Worm (Caenorhabditis elegans) whole organism, L2 larva: ENCODE data around the gene set-8.

Source experiments
- C34F6.9 ChIP-seq: fragments of 150-350 bp; optimal IDR thresholded peaks from 2 replicates; lab custom pipeline; 2014; ENCODE audit warnings: missing biosample characterization, missing genetic modification characterization
- F13H6.1 ChIP-seq: sonication (generic microtip); optimal IDR thresholded peaks from 2 replicates; lab custom pipeline; 2016; ENCODE audit warnings: missing genetic modification characterization, missing compliant biosample characterization
- R02D3.7 ChIP-seq: fragments of 150-350 bp; optimal IDR thresholded peaks from 2 replicates; lab custom pipeline; 2014; ENCODE audit warnings: missing biosample characterization, missing genetic modification characterization
- Y55F3AM.14 ChIP-seq: fragments of 200-800 bp; sonication (Bioruptor generic); optimal IDR thresholded peaks from 2 replicates; lab custom pipeline; 2018; ENCODE audit warnings: mild to moderate bottlenecking, missing genetic modification characterization, missing compliant biosample characterization
- ZK546.5 ChIP-seq: sonication (generic microtip); optimal IDR thresholded peaks from 2 replicates; lab custom pipeline; 2017; ENCODE audit warnings: missing biosample characterization, missing genetic modification characterization
- alr-1 ChIP-seq: fragments of 150-350 bp; optimal IDR thresholded peaks from 2 replicates; lab custom pipeline; 2014; ENCODE audit warnings: missing biosample characterization, missing genetic modification characterization
- aly-2 ChIP-seq: fragments of 150-350 bp; optimal IDR thresholded peaks from 2 replicates; lab custom pipeline; 2014; ENCODE audit warnings: missing biosample characterization, missing genetic modification characterization
- ama-1 ChIP-seq: fragments of 150-350 bp; optimal IDR thresholded peaks from 2 replicates; lab custom pipeline; 2018; ENCODE audit warnings: inconsistent platforms
- blmp-1 ChIP-seq: sonication (generic microtip); optimal IDR thresholded peaks from 2 replicates; lab custom pipeline; 2017; ENCODE audit warnings: missing genetic modification characterization, mild to moderate bottlenecking, missing compliant biosample characterization, antibody characterized with exemption, moderate library complexity; ENCODE audit not compliant: insufficient read depth
- ceh-16 ChIP-seq: fragments of 150-350 bp; optimal IDR thresholded peaks from 2 replicates; lab custom pipeline; 2014; ENCODE audit warnings: missing biosample characterization, missing genetic modification characterization
- ceh-82 ChIP-seq: fragments of 150-350 bp; optimal IDR thresholded peaks from 2 replicates; lab custom pipeline; 2014; ENCODE audit warnings: missing biosample characterization, missing genetic modification characterization
- crh-2 ChIP-seq: sonication (generic microtip); optimal IDR thresholded peaks from 2 replicates; lab custom pipeline; 2017; ENCODE audit warnings: missing biosample characterization, missing genetic modification characterization
- dmd-4 ChIP-seq: sonication (generic microtip); optimal IDR thresholded peaks from 2 replicates; lab custom pipeline; 2017; ENCODE audit warnings: missing biosample characterization, missing genetic modification characterization
- egl-27 ChIP-seq: sonication (generic microtip); optimal IDR thresholded peaks from 3 replicates; lab custom pipeline; 2017; ENCODE audit warnings: missing biosample characterization, missing genetic modification reagents, missing genetic modification characterization
- elt-1 ChIP-seq: fragments of 150-350 bp; optimal IDR thresholded peaks from 2 replicates; lab custom pipeline; 2014; ENCODE audit warnings: missing biosample characterization, missing genetic modification characterization
- elt-3 ChIP-seq: sonication (generic microtip); optimal IDR thresholded peaks from 2 replicates; lab custom pipeline; 2017; ENCODE audit warnings: missing biosample characterization, missing genetic modification characterization
- fos-1 ChIP-seq: fragments of 150-350 bp; optimal IDR thresholded peaks from 2 replicates; lab custom pipeline; 2014; ENCODE audit warnings: missing biosample characterization, missing genetic modification characterization
- gmeb-1 ChIP-seq: fragments of 150-350 bp; optimal IDR thresholded peaks from 2 replicates; lab custom pipeline; 2014; ENCODE audit warnings: missing biosample characterization, missing genetic modification characterization
- lin-11 ChIP-seq: fragments of 150-350 bp; sonication (generic microtip); optimal IDR thresholded peaks from 2 replicates; lab custom pipeline; 2014; ENCODE audit warnings: missing biosample characterization, missing genetic modification characterization, inconsistent platforms, mixed read lengths
- lin-13 ChIP-seq: fragments of 150-350 bp; optimal IDR thresholded peaks from 2 replicates; lab custom pipeline; 2014; ENCODE audit warnings: missing biosample characterization, missing genetic modification reagents, missing genetic modification characterization
- lin-39 ChIP-seq: fragments of 150-350 bp; optimal IDR thresholded peaks from 2 replicates; lab custom pipeline; 2014; ENCODE audit warnings: missing biosample characterization, missing genetic modification reagents, missing genetic modification characterization
- lsy-2 ChIP-seq, 2 experiments: fragments of 150-350 bp in 1 of 2; sonication (generic microtip) in 1 of 2; optimal IDR thresholded peaks; 2 replicates each; lab custom pipeline; 2014 to 2017; ENCODE audit warnings: missing biosample characterization in 2 of 2, missing genetic modification characterization in 2 of 2
- mab-5 ChIP-seq: fragments of 150-350 bp; optimal IDR thresholded peaks from 2 replicates; lab custom pipeline; 2014; ENCODE audit warnings: missing biosample characterization, missing genetic modification characterization
- mbf-1 ChIP-seq: sonication (generic microtip); optimal IDR thresholded peaks from 2 replicates; lab custom pipeline; 2017; ENCODE audit warnings: missing biosample characterization, missing genetic modification characterization
- mdl-1 ChIP-seq, 2 experiments: fragments of 150-350 bp in 1 of 2; sonication (generic microtip) in 1 of 2; optimal IDR thresholded peaks; 2 replicates each; lab custom pipeline; 2017; ENCODE audit warnings: missing biosample characterization in 2 of 2, missing genetic modification characterization in 2 of 2
- nhr-10 ChIP-seq: sonication (generic microtip); optimal IDR thresholded peaks from 2 replicates; lab custom pipeline; 2017; ENCODE audit warnings: missing biosample characterization, missing genetic modification characterization
- nhr-11 ChIP-seq: fragments of 150-350 bp; optimal IDR thresholded peaks from 2 replicates; lab custom pipeline; 2014; ENCODE audit warnings: missing biosample characterization, missing genetic modification characterization
- nhr-12 ChIP-seq: fragments of 150-350 bp; optimal IDR thresholded peaks from 2 replicates; lab custom pipeline; 2014; ENCODE audit warnings: missing biosample characterization, missing genetic modification characterization
- nhr-129 ChIP-seq: fragments of 150-350 bp; optimal IDR thresholded peaks from 2 replicates; lab custom pipeline; 2014; ENCODE audit warnings: missing biosample characterization, missing genetic modification characterization
- nhr-21 ChIP-seq: fragments of 150-350 bp; optimal IDR thresholded peaks from 2 replicates; lab custom pipeline; 2014; ENCODE audit warnings: missing biosample characterization, missing genetic modification characterization
- nhr-23 ChIP-seq: fragments of 150-350 bp; optimal IDR thresholded peaks from 2 replicates; lab custom pipeline; 2014; ENCODE audit warnings: missing biosample characterization, missing genetic modification reagents, missing genetic modification characterization
- nhr-237 ChIP-seq: fragments of 150-350 bp; optimal IDR thresholded peaks from 2 replicates; lab custom pipeline; 2014; ENCODE audit warnings: missing biosample characterization, missing genetic modification characterization
- nhr-25 ChIP-seq: fragments of 150-350 bp; sonication (generic microtip); optimal IDR thresholded peaks from 3 replicates; lab custom pipeline; 2014; ENCODE audit warnings: missing biosample characterization, missing genetic modification characterization
- nhr-6 ChIP-seq: fragments of 150-350 bp; optimal IDR thresholded peaks from 2 replicates; lab custom pipeline; 2014; ENCODE audit warnings: missing biosample characterization, missing genetic modification characterization
- nhr-77 ChIP-seq: fragments of 150-350 bp; optimal IDR thresholded peaks from 2 replicates; lab custom pipeline; 2014; ENCODE audit warnings: missing biosample characterization, missing genetic modification characterization
- peb-1 ChIP-seq: fragments of 150-350 bp; optimal IDR thresholded peaks from 2 replicates; lab custom pipeline; 2014; ENCODE audit warnings: missing biosample characterization, missing genetic modification characterization
- sem-4 ChIP-seq: fragments of 150-350 bp; optimal IDR thresholded peaks from 2 replicates; lab custom pipeline; 2014; ENCODE audit warnings: missing biosample characterization, missing genetic modification reagents, missing genetic modification characterization
- skn-1 ChIP-seq: sonication (generic microtip); optimal IDR thresholded peaks from 2 replicates; lab custom pipeline; 2017; ENCODE audit warnings: missing biosample characterization, missing genetic modification characterization
- sma-3 ChIP-seq: sonication (generic microtip); optimal IDR thresholded peaks from 2 replicates; lab custom pipeline; 2016; ENCODE audit warnings: missing genetic modification reagents, missing genetic modification characterization, missing compliant biosample characterization
- sma-9 ChIP-seq, 2 experiments: fragments of 150-350 bp in 1 of 2; sonication (generic microtip) in 1 of 2; optimal IDR thresholded peaks; 2 replicates each; lab custom pipeline; 2014 to 2016; ENCODE audit warnings: missing genetic modification characterization in 2 of 2, mild to moderate bottlenecking in 1 of 2, missing biosample characterization in 1 of 2, missing compliant biosample characterization in 1 of 2, missing genetic modification reagents in 1 of 2, moderate library complexity in 1 of 2
- snpc-4 ChIP-seq: fragments of 150-350 bp; optimal IDR thresholded peaks from 2 replicates; lab custom pipeline; 2014; ENCODE audit warnings: missing biosample characterization, missing genetic modification characterization
- unc-39 ChIP-seq: fragments of 150-350 bp; optimal IDR thresholded peaks from 2 replicates; lab custom pipeline; 2014; ENCODE audit warnings: missing biosample characterization, missing genetic modification characterization
- unc-55 ChIP-seq: fragments of 150-350 bp; sonication (generic microtip); optimal IDR thresholded peaks from 3 replicates; lab custom pipeline; 2014; ENCODE audit warnings: missing biosample characterization, missing genetic modification reagents, missing genetic modification characterization
- unc-62 ChIP-seq: fragments of 150-350 bp; optimal IDR thresholded peaks from 2 replicates; lab custom pipeline; 2014; ENCODE audit warnings: missing biosample characterization, missing genetic modification reagents, missing genetic modification characterization
- zag-1 ChIP-seq: fragments of 150-350 bp; optimal IDR thresholded peaks from 2 replicates; lab custom pipeline; 2014; ENCODE audit warnings: missing biosample characterization, missing genetic modification characterization
- ztf-1 ChIP-seq: fragments of 200-800 bp; sonication (Bioruptor generic); conservative IDR thresholded peaks from 2 replicates; pipeline ENCODE4 v1.3.6; 2022; ENCODE audit warnings: missing genetic modification characterization, missing compliant biosample characterization
- ztf-11 ChIP-seq: sonication (generic microtip); optimal IDR thresholded peaks from 2 replicates; lab custom pipeline; 2017; ENCODE audit warnings: missing biosample characterization, missing genetic modification characterization
- ztf-4 ChIP-seq: fragments of 150-350 bp; optimal IDR thresholded peaks from 2 replicates; lab custom pipeline; 2014; ENCODE audit warnings: missing biosample characterization, missing genetic modification characterization

The set-8 gene

ce11 chrX:13414974-13415373, 31.5 kb upstream of the set-8 start:
- TF ChIP-seq zag-1 (tag; lab: Kevin White, UChicago) (no peak), ztf-11 (tag; lab: Kevin White, UChicago) (no peak), Y55F3AM.14 (GFP tag; lab: Kevin White, UChicago) (no peak), lsy-2 (tag; optimal IDR thresholded peaks at IDR 0.05; lab: Kevin White, UChicago) (peak in 1 of 2 experiments; percentile 1), elt-1 (tag; lab: Kevin White, UChicago) (no peak), ceh-16 (tag; lab: Kevin White, UChicago) (no peak), nhr-10 (tag; lab: Kevin White, UChicago) (no peak), nhr-12 (no peak), lin-11 (tag; lab: Kevin White, UChicago) (peak; percentile 1), nhr-129 (tag; lab: Kevin White, UChicago) (no peak), nhr-237 (tag; lab: Kevin White, UChicago) (no peak), nhr-21 (tag; lab: Kevin White, UChicago) (peak; percentile 31), ceh-82 (no peak), nhr-6 (tag; lab: Kevin White, UChicago) (no peak), lin-39 (no peak), unc-39 (tag; lab: Kevin White, UChicago) (no peak), sem-4 (tag; lab: Kevin White, UChicago) (no peak), aly-2 (tag; lab: Kevin White, UChicago) (no peak), unc-55 (no peak), ZK546.5 (tag; lab: Kevin White, UChicago) (no peak), sma-3 (peak; percentile 30), fos-1 (tag; lab: Kevin White, UChicago) (peak; percentile 11), mab-5 (no peak), skn-1 (tag; lab: Kevin White, UChicago) (no peak), peb-1 (no peak), alr-1 (no peak), elt-3 (tag; lab: Kevin White, UChicago) (no peak), nhr-11 (tag; lab: Kevin White, UChicago) (no peak), mdl-1 (tag; optimal IDR thresholded peaks at IDR 0.05; lab: Kevin White, UChicago) (no peak), egl-27 (no peak), R02D3.7 (no peak), F13H6.1 (tag; lab: Kevin White, UChicago) (peak; percentile 11), unc-62 (GFP tag; lab: Kevin White, UChicago) (no peak), ztf-1 (GFP tag; lab: Robert Waterston, UW) (no peak), gmeb-1 (peak; percentile 9), mbf-1 (tag; lab: Kevin White, UChicago) (no peak), ztf-4 (no peak), lin-13 (no peak), snpc-4 (no peak), crh-2 (tag; lab: Kevin White, UChicago) (peak; percentile 24), blmp-1 (tag; lab: Kevin White, UChicago) (no peak), dmd-4 (tag; lab: Kevin White, UChicago) (no peak), nhr-77 (no peak), C34F6.9 (tag; lab: Kevin White, UChicago) (peak; percentile 7), nhr-25 (no peak), nhr-23 (tag; lab: Kevin White, UChicago) (no peak), ama-1 (no peak), sma-9 (GFP tag; optimal IDR thresholded peaks at IDR 0.05; lab: Kevin White, UChicago) (peak; percentile 63), sma-9 (tag; optimal IDR thresholded peaks at IDR 0.05; lab: Kevin White, UChicago) (no peak)
